Worm (Caenorhabditis elegans): ENCODE measurements around the gene F58E1.13.

- TF ChIP-seq dve-1 (tag; optimal IDR thresholded peaks at IDR 0.05; ENCODE audit: insufficient read depth): no peak
- TF ChIP-seq ces-1 (GFP tag; optimal IDR thresholded peaks at IDR 0.05): no peak
- no peak for TF ChIP-seq nhr-77 (tag; optimal IDR thresholded peaks at IDR 0.05)
- no peak for TF ChIP-seq lir-3 (tag; optimal IDR thresholded peaks at IDR 0.05)
Observed at ce11 chrII:1728253-1728652, 32.6 kb upstream of the F58E1.13 start, which contains the start of gene btb-9.

All from whole organism, L4 larva.